Worm (Caenorhabditis elegans) whole organism, L4/young adult: ENCODE measurements around the gene C29E4.11.

Experiments
- W03F9.2 ChIP-seq: fragments of 150-350 bp; optimal IDR thresholded peaks from 2 replicates; lab custom pipeline; 2014; ENCODE audit warnings: missing biosample characterization, missing genetic modification characterization
- dao-5 ChIP-seq: sonication (generic microtip); optimal IDR thresholded peaks from 2 replicates; lab custom pipeline; 2016; ENCODE audit warnings: missing genotype, missing genetic modification characterization, moderate library complexity, missing compliant biosample characterization
- him-1 ChIP-seq: sonication (generic microtip); optimal IDR thresholded peaks from 2 replicates; lab custom pipeline; 2016; ENCODE audit warnings: missing genotype, missing genetic modification reagents, missing genetic modification characterization, missing compliant biosample characterization

ce11 chrIII:7919823-7920222 is 38.1 kb downstream of the C29E4.11 start, which contains the start of gene C29E4.14:
- TF ChIP-seq dao-5 (tag; lab: Kevin White, UChicago) (no peak), W03F9.2 (no peak), him-1 (no peak)
